Worm (Caenorhabditis elegans): ENCODE results near the gene rfk-1.

DNA sequence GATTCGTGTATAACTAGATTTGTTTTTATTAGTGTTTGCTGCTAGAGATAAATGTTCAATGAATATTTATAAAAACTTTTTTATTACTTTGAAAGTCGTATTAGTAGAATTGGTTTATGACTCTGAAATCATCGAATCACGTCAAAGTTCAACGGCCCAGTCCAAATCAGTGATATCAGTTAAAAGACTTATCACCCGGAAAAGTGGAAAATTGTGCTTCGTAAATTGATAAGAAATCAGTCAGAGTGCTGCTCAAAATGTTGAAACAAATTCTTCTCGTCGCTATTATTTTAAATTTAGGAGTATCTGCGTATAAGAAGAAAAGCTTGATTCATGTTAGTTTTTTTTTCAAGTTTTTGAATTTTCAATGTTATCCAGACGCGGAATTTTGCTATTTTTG, 21.0 kb downstream of the rfk-1 start, which contains the start of gene R10H10.3:
- no peak for TF ChIP-seq ama-1 (optimal IDR thresholded peaks at IDR 0.05)
- no peak for TF ChIP-seq elt-1 (tag; optimal IDR thresholded peaks at IDR 0.05)
- no peak for TF ChIP-seq eor-1 (tag; optimal IDR thresholded peaks at IDR 0.05)
- TF ChIP-seq nhr-11 (tag; optimal IDR thresholded peaks at IDR 0.05) = no peak
